Worm (Caenorhabditis elegans): Measurements from ENCODE around the gene Y37E11B.1.
A peak's percentile ranks its signal among the peaks of the same experiment; 100 is the strongest.

Y37E11B.1 gene

DNA sequence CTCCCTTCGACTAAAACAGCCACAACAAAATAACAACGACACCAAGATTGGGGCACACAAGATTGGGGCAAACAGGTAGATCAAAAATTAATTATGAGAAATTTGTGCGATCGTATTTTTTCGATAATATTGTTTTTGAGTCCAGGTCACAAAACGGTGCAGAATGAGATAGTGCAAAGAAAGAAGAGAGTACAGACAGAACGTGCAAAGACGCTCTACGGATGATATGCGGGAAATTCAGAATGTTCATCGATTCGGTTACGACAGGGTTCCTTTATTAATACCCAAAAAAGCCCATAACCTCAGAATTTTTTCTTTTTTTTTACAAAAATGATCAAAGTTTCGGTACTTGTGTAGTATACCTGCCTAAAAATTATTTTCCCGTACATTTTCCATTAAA, 40.2 kb upstream of the Y37E11B.1 start:
- peak; percentile 69 for TF ChIP-seq lin-38 (GFP tag; IDR thresholded peaks at IDR 0.05)
- no peak for TF ChIP-seq ceh-82 (tag; optimal IDR thresholded peaks at IDR 0.05)
- peak; percentile 11 for TF ChIP-seq dpl-1 (GFP tag; optimal IDR thresholded peaks at IDR 0.05)
- no peak for TF ChIP-seq ztf-11 (tag; optimal IDR thresholded peaks at IDR 0.05)

DNA sequence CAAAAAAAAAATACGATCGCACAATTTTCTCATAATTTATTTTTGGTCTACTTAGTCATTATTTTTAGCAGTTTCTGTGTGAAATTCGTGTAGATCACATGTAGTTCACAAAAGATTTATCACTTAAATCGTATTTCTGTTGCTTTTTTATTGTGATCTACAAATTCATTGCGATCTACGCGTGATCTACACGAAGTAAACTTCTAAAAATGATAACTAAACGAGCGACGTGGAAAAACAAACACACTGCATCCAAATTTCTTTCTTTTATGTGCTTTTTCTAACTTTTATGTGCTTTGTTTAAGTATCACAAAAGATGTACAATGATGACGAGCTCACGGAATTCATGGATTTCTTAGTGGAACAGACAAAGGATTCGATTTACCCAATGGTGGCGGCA, 39.5 kb upstream of the Y37E11B.1 start, which contains the start of gene B0212.3:
Gene B0212.3, plus strand, starts transcription at position 301 of the 400 bp plus-strand sequence.
- TF ChIP-seq dmd-6 (GFP tag; IDR thresholded peaks at IDR 0.05): no peak
- TF ChIP-seq ceh-20 (GFP tag; IDR thresholded peaks at IDR 0.05): no peak
- TF ChIP-seq hlh-11 (tag; optimal IDR thresholded peaks at IDR 0.05): no peak
- no peak for TF ChIP-seq fkh-10 (GFP tag; optimal IDR thresholded peaks at IDR 0.05)
- no peak for TF ChIP-seq T20F7.1 (GFP tag; optimal IDR thresholded peaks at IDR 0.05)
- TF ChIP-seq skn-1 (tag; optimal IDR thresholded peaks at IDR 0.05): no peak
- no peak for TF ChIP-seq nhr-25 (tag; optimal IDR thresholded peaks at IDR 0.05; ENCODE audit: borderline replicate concordance, insufficient read depth)

DNA sequence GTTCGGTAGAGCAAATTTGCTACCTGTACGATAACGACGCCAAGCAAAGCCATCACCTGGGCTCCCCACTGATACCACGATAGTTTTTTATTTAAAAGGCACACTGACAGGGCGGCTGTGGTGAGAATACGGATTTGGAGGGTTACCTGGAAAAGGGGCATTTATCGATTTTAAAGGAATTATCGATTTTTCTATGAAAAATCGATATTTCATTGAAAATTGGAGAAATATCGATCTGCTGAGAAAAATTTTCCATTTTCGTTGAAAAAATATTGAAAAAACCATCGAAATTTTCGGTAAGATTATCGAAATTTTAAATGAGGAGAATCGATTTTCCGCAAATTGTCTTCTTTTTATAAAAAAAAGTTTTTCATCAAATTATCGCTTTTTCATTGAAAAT, 34.4 kb upstream of the Y37E11B.1 start:
- no peak for TF ChIP-seq hlh-11 (tag; optimal IDR thresholded peaks at IDR 0.05)
- no peak for TF ChIP-seq egl-43 (GFP tag; IDR thresholded peaks at IDR 0.05)
- no peak for TF ChIP-seq skn-1 (tag; optimal IDR thresholded peaks at IDR 0.05)
- TF ChIP-seq ceh-28 (tag; optimal IDR thresholded peaks at IDR 0.05): peak; percentile 87
- no peak for TF ChIP-seq fos-1 (tag; optimal IDR thresholded peaks at IDR 0.05)
- TF ChIP-seq nhr-77 (tag; optimal IDR thresholded peaks at IDR 0.05): no peak

DNA sequence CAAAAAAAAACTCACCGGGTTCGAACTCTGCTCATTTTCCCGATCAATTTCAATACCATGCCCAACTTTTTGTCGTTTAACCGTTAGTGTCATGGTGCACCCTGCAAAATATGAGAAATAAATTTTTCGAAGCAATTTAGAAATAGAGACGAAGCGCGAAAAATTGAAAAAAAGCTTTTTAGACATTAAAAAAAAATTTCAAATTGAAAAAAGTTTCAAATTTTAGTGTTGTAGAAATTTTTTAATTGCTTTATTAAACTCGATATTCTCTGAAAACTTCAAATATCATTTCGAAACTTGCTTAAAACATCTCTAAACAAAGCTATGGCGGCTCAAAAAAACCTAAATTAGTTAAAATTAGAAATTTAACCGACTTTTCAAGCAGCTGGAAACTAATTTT, 31.9 kb upstream of the Y37E11B.1 start, which contains the start of gene nstp-6:
Gene nstp-6, minus strand, starts transcription at position 101 of the 400 bp plus-strand sequence.
- TF ChIP-seq nhr-48 (tag; optimal IDR thresholded peaks at IDR 0.05) (no peak), set-16 (GFP tag; IDR thresholded peaks at IDR 0.05) (no peak), spr-3 (GFP tag; optimal IDR thresholded peaks at IDR 0.05) (no peak), mxl-3 (GFP tag; optimal IDR thresholded peaks at IDR 0.05) (no peak), hif-1 (tag; optimal IDR thresholded peaks at IDR 0.05) (no peak), daf-8 (GFP tag; IDR thresholded peaks at IDR 0.05) (no peak), dve-1 (tag; optimal IDR thresholded peaks at IDR 0.05; ENCODE audit: insufficient read depth) (no peak), saeg-2 (GFP tag; IDR thresholded peaks at IDR 0.05) (no peak), mxl-2 (GFP tag; conservative IDR thresholded peaks at IDR 0.05) (no peak), nhr-42 (GFP tag; IDR thresholded peaks at IDR 0.05) (no peak), gei-8 (GFP tag; optimal IDR thresholded peaks at IDR 0.05) (no peak), ceh-20 (GFP tag; IDR thresholded peaks at IDR 0.05) (no peak), nhr-111 (GFP tag; optimal IDR thresholded peaks at IDR 0.05) (no peak), daf-19 (GFP tag; conservative IDR thresholded peaks at IDR 0.05) (no peak)

DNA sequence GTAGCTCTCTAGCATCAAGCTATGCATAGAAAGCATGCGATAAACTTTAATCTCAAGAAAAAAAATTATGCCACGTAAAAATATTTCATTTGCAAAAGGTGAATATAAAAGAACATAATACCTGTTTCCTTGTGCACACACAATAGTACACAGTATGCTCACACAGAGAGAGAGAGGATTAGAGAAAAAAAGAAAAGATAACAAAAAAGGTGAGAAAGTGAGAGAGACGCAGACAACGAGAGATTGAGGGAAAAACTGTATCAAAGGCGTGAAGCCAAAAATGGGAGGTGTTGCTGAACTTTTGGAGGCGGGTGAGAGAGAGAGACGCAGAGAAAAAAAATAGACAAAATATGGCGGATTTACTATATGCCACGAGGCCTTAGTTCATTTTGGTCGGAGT, 31.1 kb upstream of the Y37E11B.1 start:
- TF ChIP-seq nhr-102 (tag; optimal IDR thresholded peaks at IDR 0.05) (peak; percentile 27), gei-8 (GFP tag; optimal IDR thresholded peaks at IDR 0.05) (no peak), nhr-48 (tag; optimal IDR thresholded peaks at IDR 0.05) (peak; percentile 25), jun-1 (tag; optimal IDR thresholded peaks at IDR 0.05) (peak; percentile 10), hlh-11 (tag; optimal IDR thresholded peaks at IDR 0.05) (peak; percentile 63), hlh-30 (tag; optimal IDR thresholded peaks at IDR 0.05; ENCODE audit: insufficient read depth) (peak; percentile 26), dmd-6 (GFP tag; IDR thresholded peaks at IDR 0.05) (peak; percentile 25; the same call in 1 of the 2 replicates), pha-4 (GFP tag; IDR thresholded peaks at IDR 0.05) (no peak), pha-4 (tag; optimal IDR thresholded peaks at IDR 0.05) (peak; percentile 63), dve-1 (tag; optimal IDR thresholded peaks at IDR 0.05; ENCODE audit: insufficient read depth) (peak; percentile 90), F10B5.3 (tag; optimal IDR thresholded peaks at IDR 0.05) (peak; percentile 47), pqm-1 (tag; optimal IDR thresholded peaks at IDR 0.05) (peak; percentile 48), ztf-7 (tag; optimal IDR thresholded peaks at IDR 0.05) (no peak), mes-2 (tag; optimal IDR thresholded peaks at IDR 0.05; ENCODE audit: poor library complexity, severe bottlenecking) (peak; percentile 57), daf-16 (GFP tag; optimal IDR thresholded peaks at IDR 0.05) (no peak), daf-16 (tag; optimal IDR thresholded peaks at IDR 0.05) (peak; percentile 76), nhr-6 (tag; optimal IDR thresholded peaks at IDR 0.05) (peak; percentile 86), ctbp-1 (GFP tag; IDR thresholded peaks at IDR 0.05) (no peak), mep-1 (tag; optimal IDR thresholded peaks at IDR 0.05) (peak; percentile 50), ztf-11 (tag; optimal IDR thresholded peaks at IDR 0.05) (no peak), F26F4.8 (GFP tag; conservative IDR thresholded peaks at IDR 0.05) (no peak), nhr-28 (tag; optimal IDR thresholded peaks at IDR 0.05) (peak; percentile 73), lin-38 (GFP tag; IDR thresholded peaks at IDR 0.05) (peak; percentile 43)
